Fruit fly (Drosophila melanogaster): ENCODE measurements around the gene CG15561.

Gene CG15561

DNA sequence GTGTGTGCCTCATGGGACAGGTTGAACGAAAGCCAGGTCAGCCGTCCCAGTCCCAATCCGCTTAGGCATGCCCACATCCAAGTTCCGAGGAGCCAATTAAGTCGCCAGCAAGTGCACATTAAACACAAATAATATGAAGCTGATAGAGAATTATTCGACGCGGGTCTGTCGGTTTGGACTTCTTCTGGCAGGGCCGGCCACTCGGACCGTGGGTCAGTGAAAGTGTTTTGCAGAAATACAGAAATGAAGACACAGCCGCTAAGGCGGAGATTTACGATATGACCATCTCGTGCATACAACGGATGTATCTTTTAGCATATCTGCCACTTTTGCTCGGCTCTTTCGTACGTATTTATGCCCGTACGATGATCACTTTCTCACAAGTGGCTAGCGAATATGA is 32.5 kb upstream of the CG15561 start:
- TF ChIP-seq Hr96 (GFP tag; optimal IDR thresholded peaks at IDR 0.05) (no peak), cic (GFP tag; optimal IDR thresholded peaks at IDR 0.05) (no peak), kay (GFP tag; ENCODE audit: borderline replicate concordance) (no peak), cnc (optimal IDR thresholded peaks at IDR 0.05) (no peak), CG33017 (tag; optimal IDR thresholded peaks at IDR 0.05) (no peak), CG14711 (tag; optimal IDR thresholded peaks at IDR 0.05) (no peak), Clk (GFP tag; optimal IDR thresholded peaks at IDR 0.05) (no peak), CG12768 (GFP tag; optimal IDR thresholded peaks at IDR 0.05) (no peak), CG7101 (tag; optimal IDR thresholded peaks at IDR 0.05) (no peak), Mnt (GFP tag; optimal IDR thresholded peaks at IDR 0.05) (no peak), tj (GFP tag; optimal IDR thresholded peaks at IDR 0.05) (no peak), bab1 (GFP tag; optimal IDR thresholded peaks at IDR 0.05) (no peak), toe (GFP tag; optimal IDR thresholded peaks at IDR 0.05) (no peak), ovo (GFP tag; optimal IDR thresholded peaks at IDR 0.05) (no peak)

DNA sequence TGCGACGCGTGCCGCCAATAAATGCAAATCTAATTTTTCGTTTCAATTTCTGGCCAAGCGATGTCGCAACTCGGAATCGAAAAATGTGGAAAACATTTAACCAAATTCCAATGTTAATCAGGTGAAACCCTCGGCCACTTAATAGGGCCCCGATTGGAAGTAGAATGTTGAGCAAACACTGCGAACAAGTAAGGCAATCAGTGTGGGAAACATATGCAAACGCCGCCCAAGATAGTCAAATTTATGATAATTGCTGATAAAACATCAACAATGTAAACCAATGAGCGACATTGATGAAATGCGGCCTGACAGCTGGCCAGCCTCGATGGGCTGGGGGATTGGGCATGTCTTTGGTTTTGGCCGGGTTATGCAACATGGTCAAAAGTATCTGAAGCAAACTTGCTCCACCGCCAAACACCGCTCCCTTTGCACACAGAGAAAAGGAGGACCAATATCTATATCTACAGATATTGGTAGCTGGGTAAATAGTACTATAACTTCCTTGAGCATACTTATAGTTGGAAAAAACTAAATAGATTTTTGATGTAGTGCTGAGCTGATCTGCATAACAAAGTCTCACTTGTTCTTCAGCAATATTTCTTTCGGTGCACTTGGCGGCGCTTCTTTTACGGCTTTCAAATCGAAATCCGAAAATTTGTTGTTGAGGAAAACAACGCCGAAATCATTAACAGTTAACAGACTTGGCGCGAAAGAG is 31.7 kb upstream of the CG15561 start:
- TF ChIP-seq pad (GFP tag; optimal IDR thresholded peaks at IDR 0.05) (no peak), CG7101 (tag; optimal IDR thresholded peaks at IDR 0.05) (no peak), CG33017 (tag; optimal IDR thresholded peaks at IDR 0.05) (no peak), CG7045 (GFP tag; optimal IDR thresholded peaks at IDR 0.05) (no peak), cnc (optimal IDR thresholded peaks at IDR 0.05) (no peak), CG12768 (GFP tag; optimal IDR thresholded peaks at IDR 0.05) (no peak), CG5204 (GFP tag; optimal IDR thresholded peaks at IDR 0.05) (no peak), ovo (GFP tag; optimal IDR thresholded peaks at IDR 0.05) (no peak), Hr96 (GFP tag; optimal IDR thresholded peaks at IDR 0.05) (no peak), CG14711 (tag; optimal IDR thresholded peaks at IDR 0.05) (no peak), tj (GFP tag; optimal IDR thresholded peaks at IDR 0.05) (no peak), Crg-1 (GFP tag; optimal IDR thresholded peaks at IDR 0.05) (no peak), CG11617 (GFP tag; optimal IDR thresholded peaks at IDR 0.05) (no peak), cic (GFP tag; optimal IDR thresholded peaks at IDR 0.05) (no peak), Clk (GFP tag; optimal IDR thresholded peaks at IDR 0.05) (no peak), Mnt (GFP tag; optimal IDR thresholded peaks at IDR 0.05) (no peak)

DNA sequence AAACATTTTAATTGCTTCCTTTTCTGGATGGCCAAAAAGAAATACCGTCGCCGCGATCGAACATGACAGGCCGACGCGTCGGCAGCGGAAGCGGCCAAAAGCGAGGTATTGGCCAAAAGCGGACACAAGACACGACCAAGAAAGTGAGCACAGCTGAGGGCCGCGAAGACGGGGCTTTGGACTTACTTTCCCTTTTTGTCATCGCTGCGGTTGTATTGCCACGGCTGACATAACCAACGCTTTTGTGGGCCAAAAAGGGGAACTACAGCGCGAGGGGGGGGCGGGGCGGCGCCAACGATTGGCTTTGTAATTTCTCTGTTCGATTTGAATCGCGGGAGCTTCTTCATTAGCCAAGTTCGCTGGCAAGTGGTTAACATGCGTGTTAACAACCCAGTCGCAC is 30.0 kb upstream of the CG15561 start:
- no peak for TF ChIP-seq Hr96 (GFP tag; optimal IDR thresholded peaks at IDR 0.05)
- TF ChIP-seq Crg-1 (GFP tag; optimal IDR thresholded peaks at IDR 0.05): no peak
- no peak for TF ChIP-seq CG7101 (tag; optimal IDR thresholded peaks at IDR 0.05)
- TF ChIP-seq CG5204 (GFP tag; optimal IDR thresholded peaks at IDR 0.05): no peak
- TF ChIP-seq CG12768 (GFP tag; optimal IDR thresholded peaks at IDR 0.05): no peak
- no peak for TF ChIP-seq toe (GFP tag; optimal IDR thresholded peaks at IDR 0.05)
- no peak for TF ChIP-seq CG7045 (GFP tag; optimal IDR thresholded peaks at IDR 0.05)
- no peak for TF ChIP-seq CG11617 (GFP tag; optimal IDR thresholded peaks at IDR 0.05)
- TF ChIP-seq CG14711 (tag; optimal IDR thresholded peaks at IDR 0.05): no peak
- no peak for TF ChIP-seq kay (GFP tag; ENCODE audit: borderline replicate concordance)
- TF ChIP-seq tj (GFP tag; optimal IDR thresholded peaks at IDR 0.05): no peak
- no peak for TF ChIP-seq CG1620 (GFP tag; optimal IDR thresholded peaks at IDR 0.05)
- no peak for TF ChIP-seq bab1 (GFP tag; optimal IDR thresholded peaks at IDR 0.05)

DNA sequence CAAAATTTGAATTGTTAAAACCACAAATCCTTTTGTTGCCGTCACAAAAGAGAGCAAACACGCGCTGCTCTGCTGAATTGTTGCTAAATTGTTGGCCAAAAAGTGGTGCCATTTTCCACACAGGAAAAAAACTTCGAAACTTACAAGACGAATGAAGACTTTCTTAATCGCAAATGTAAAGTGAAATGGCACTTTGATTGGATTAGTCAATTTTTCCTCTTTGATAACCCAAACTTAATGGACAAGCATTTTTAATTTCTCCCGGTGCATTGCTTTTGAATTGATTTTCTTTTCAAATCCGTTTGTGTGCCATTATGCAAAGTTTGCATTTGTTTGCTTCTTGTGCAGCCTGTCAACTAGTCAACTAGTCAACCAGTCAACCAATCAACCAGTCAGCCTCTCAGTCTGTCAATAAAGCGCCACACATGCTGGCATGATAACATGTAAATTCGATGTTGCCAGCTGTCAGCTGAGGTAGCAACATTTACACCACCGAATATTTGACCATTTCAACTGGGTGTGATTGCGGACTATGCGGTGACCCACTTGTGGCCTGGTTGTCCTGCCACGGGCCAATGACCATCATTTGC is 27.4 kb upstream of the CG15561 start:
- TF ChIP-seq bab1 (GFP tag; optimal IDR thresholded peaks at IDR 0.05) (no peak), CG7101 (tag; optimal IDR thresholded peaks at IDR 0.05) (no peak), CG11617 (GFP tag; optimal IDR thresholded peaks at IDR 0.05) (no peak), CG33017 (tag; optimal IDR thresholded peaks at IDR 0.05) (no peak), Clk (GFP tag; optimal IDR thresholded peaks at IDR 0.05) (no peak), cic (GFP tag; optimal IDR thresholded peaks at IDR 0.05) (no peak), CG14711 (tag; optimal IDR thresholded peaks at IDR 0.05) (no peak), kay (GFP tag; ENCODE audit: borderline replicate concordance) (no peak), cnc (optimal IDR thresholded peaks at IDR 0.05) (no peak), CG7045 (GFP tag; optimal IDR thresholded peaks at IDR 0.05) (no peak), Crg-1 (GFP tag; optimal IDR thresholded peaks at IDR 0.05) (no peak), tj (GFP tag; optimal IDR thresholded peaks at IDR 0.05) (no peak), ovo (GFP tag; optimal IDR thresholded peaks at IDR 0.05) (no peak), toe (GFP tag; optimal IDR thresholded peaks at IDR 0.05) (no peak), CG12768 (GFP tag; optimal IDR thresholded peaks at IDR 0.05) (no peak), CG1620 (GFP tag; optimal IDR thresholded peaks at IDR 0.05) (no peak), pad (GFP tag; optimal IDR thresholded peaks at IDR 0.05) (no peak), CG5204 (GFP tag; optimal IDR thresholded peaks at IDR 0.05) (no peak), Hr96 (GFP tag; optimal IDR thresholded peaks at IDR 0.05) (no peak), Mnt (GFP tag; optimal IDR thresholded peaks at IDR 0.05) (no peak)

DNA sequence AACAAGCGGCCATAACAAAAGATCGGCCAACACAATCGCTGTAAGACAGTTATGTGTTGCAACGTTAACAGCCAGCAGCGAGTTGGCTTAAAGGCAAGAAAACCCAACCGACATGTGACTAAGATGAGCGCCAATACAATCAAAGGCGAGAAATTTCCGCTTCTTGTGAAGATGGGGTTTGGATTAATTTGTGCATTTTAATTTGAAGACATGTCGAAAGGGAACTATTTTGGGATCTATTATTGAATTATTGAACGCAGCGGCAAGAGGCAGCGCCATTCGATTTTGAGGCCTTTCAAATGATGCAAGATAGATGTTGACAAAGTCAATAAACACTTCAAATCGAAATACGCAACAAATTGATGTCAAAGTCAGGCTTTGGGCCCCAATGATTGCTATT is 25.4 kb upstream of the CG15561 start:
- no peak for TF ChIP-seq Hr96 (GFP tag; optimal IDR thresholded peaks at IDR 0.05)
- TF ChIP-seq cnc (optimal IDR thresholded peaks at IDR 0.05): no peak
- no peak for TF ChIP-seq Clk (GFP tag; optimal IDR thresholded peaks at IDR 0.05)
- no peak for TF ChIP-seq CG11617 (GFP tag; optimal IDR thresholded peaks at IDR 0.05)
- TF ChIP-seq pad (GFP tag; optimal IDR thresholded peaks at IDR 0.05): no peak
- no peak for TF ChIP-seq tj (GFP tag; optimal IDR thresholded peaks at IDR 0.05)
- TF ChIP-seq CG14711 (tag; optimal IDR thresholded peaks at IDR 0.05): no peak
- no peak for TF ChIP-seq CG7045 (GFP tag; optimal IDR thresholded peaks at IDR 0.05)
- no peak for TF ChIP-seq ovo (GFP tag; optimal IDR thresholded peaks at IDR 0.05)
- no peak for TF ChIP-seq Crg-1 (GFP tag; optimal IDR thresholded peaks at IDR 0.05)
- TF ChIP-seq CG12768 (GFP tag; optimal IDR thresholded peaks at IDR 0.05): no peak
- TF ChIP-seq CG33017 (tag; optimal IDR thresholded peaks at IDR 0.05): no peak
- no peak for TF ChIP-seq toe (GFP tag; optimal IDR thresholded peaks at IDR 0.05)
- no peak for TF ChIP-seq kay (GFP tag; ENCODE audit: borderline replicate concordance)
- TF ChIP-seq bab1 (GFP tag; optimal IDR thresholded peaks at IDR 0.05): no peak
- TF ChIP-seq Mnt (GFP tag; optimal IDR thresholded peaks at IDR 0.05): no peak
- no peak for TF ChIP-seq cic (GFP tag; optimal IDR thresholded peaks at IDR 0.05)

Data from whole organism, adult.